Worm (Caenorhabditis elegans) whole organism, L2 larva: Measurements from ENCODE around the gene unc-17.
A peak's percentile ranks its signal among the peaks of the same experiment; 100 is the strongest.
"Not testable (repeated sequence)": the region's sequence is repeated elsewhere in the genome, so short reads cannot be mapped to it uniquely, and the experiment has no call there.

Experiments
- C34F6.9 ChIP-seq: fragments of 150-350 bp; optimal IDR thresholded peaks from 2 replicates; lab custom pipeline; 2014; ENCODE audit warnings: missing biosample characterization, missing genetic modification characterization
- F13H6.1 ChIP-seq: sonication (generic microtip); optimal IDR thresholded peaks from 2 replicates; lab custom pipeline; 2016; ENCODE audit warnings: missing genetic modification characterization, missing compliant biosample characterization
- Y55F3AM.14 ChIP-seq: fragments of 200-800 bp; sonication (Bioruptor generic); optimal IDR thresholded peaks from 2 replicates; lab custom pipeline; 2018; ENCODE audit warnings: mild to moderate bottlenecking, missing genetic modification characterization, missing compliant biosample characterization
- alr-1 ChIP-seq: fragments of 150-350 bp; optimal IDR thresholded peaks from 2 replicates; lab custom pipeline; 2014; ENCODE audit warnings: missing biosample characterization, missing genetic modification characterization
- ama-1 ChIP-seq: fragments of 150-350 bp; optimal IDR thresholded peaks from 2 replicates; lab custom pipeline; 2018; ENCODE audit warnings: inconsistent platforms
- blmp-1 ChIP-seq: sonication (generic microtip); optimal IDR thresholded peaks from 2 replicates; lab custom pipeline; 2017; ENCODE audit warnings: missing genetic modification characterization, mild to moderate bottlenecking, missing compliant biosample characterization, antibody characterized with exemption, moderate library complexity; ENCODE audit not compliant: insufficient read depth
- crh-2 ChIP-seq: sonication (generic microtip); optimal IDR thresholded peaks from 2 replicates; lab custom pipeline; 2017; ENCODE audit warnings: missing biosample characterization, missing genetic modification characterization
- dmd-4 ChIP-seq: sonication (generic microtip); optimal IDR thresholded peaks from 2 replicates; lab custom pipeline; 2017; ENCODE audit warnings: missing biosample characterization, missing genetic modification characterization
- elt-3 ChIP-seq: sonication (generic microtip); optimal IDR thresholded peaks from 2 replicates; lab custom pipeline; 2017; ENCODE audit warnings: missing biosample characterization, missing genetic modification characterization
- fos-1 ChIP-seq: fragments of 150-350 bp; optimal IDR thresholded peaks from 2 replicates; lab custom pipeline; 2014; ENCODE audit warnings: missing biosample characterization, missing genetic modification characterization
- lin-13 ChIP-seq: fragments of 150-350 bp; optimal IDR thresholded peaks from 2 replicates; lab custom pipeline; 2014; ENCODE audit warnings: missing biosample characterization, missing genetic modification reagents, missing genetic modification characterization
- lin-39 ChIP-seq: fragments of 150-350 bp; optimal IDR thresholded peaks from 2 replicates; lab custom pipeline; 2014; ENCODE audit warnings: missing biosample characterization, missing genetic modification reagents, missing genetic modification characterization
- lsy-2 ChIP-seq, 2 experiments: fragments of 150-350 bp in 1 of 2; sonication (generic microtip) in 1 of 2; optimal IDR thresholded peaks; 2 replicates each; lab custom pipeline; 2014 to 2017; ENCODE audit warnings: missing biosample characterization in 2 of 2, missing genetic modification characterization in 2 of 2
- mbf-1 ChIP-seq: sonication (generic microtip); optimal IDR thresholded peaks from 2 replicates; lab custom pipeline; 2017; ENCODE audit warnings: missing biosample characterization, missing genetic modification characterization
- mdl-1 ChIP-seq, 2 experiments: fragments of 150-350 bp in 1 of 2; sonication (generic microtip) in 1 of 2; optimal IDR thresholded peaks; 2 replicates each; lab custom pipeline; 2017; ENCODE audit warnings: missing biosample characterization in 2 of 2, missing genetic modification characterization in 2 of 2
- nhr-10 ChIP-seq: sonication (generic microtip); optimal IDR thresholded peaks from 2 replicates; lab custom pipeline; 2017; ENCODE audit warnings: missing biosample characterization, missing genetic modification characterization
- nhr-11 ChIP-seq: fragments of 150-350 bp; optimal IDR thresholded peaks from 2 replicates; lab custom pipeline; 2014; ENCODE audit warnings: missing biosample characterization, missing genetic modification characterization
- nhr-12 ChIP-seq: fragments of 150-350 bp; optimal IDR thresholded peaks from 2 replicates; lab custom pipeline; 2014; ENCODE audit warnings: missing biosample characterization, missing genetic modification characterization
- nhr-129 ChIP-seq: fragments of 150-350 bp; optimal IDR thresholded peaks from 2 replicates; lab custom pipeline; 2014; ENCODE audit warnings: missing biosample characterization, missing genetic modification characterization
- nhr-21 ChIP-seq: fragments of 150-350 bp; optimal IDR thresholded peaks from 2 replicates; lab custom pipeline; 2014; ENCODE audit warnings: missing biosample characterization, missing genetic modification characterization
- nhr-237 ChIP-seq: fragments of 150-350 bp; optimal IDR thresholded peaks from 2 replicates; lab custom pipeline; 2014; ENCODE audit warnings: missing biosample characterization, missing genetic modification characterization
- nhr-25 ChIP-seq: fragments of 150-350 bp; sonication (generic microtip); optimal IDR thresholded peaks from 3 replicates; lab custom pipeline; 2014; ENCODE audit warnings: missing biosample characterization, missing genetic modification characterization
- nhr-6 ChIP-seq: fragments of 150-350 bp; optimal IDR thresholded peaks from 2 replicates; lab custom pipeline; 2014; ENCODE audit warnings: missing biosample characterization, missing genetic modification characterization
- nhr-77 ChIP-seq: fragments of 150-350 bp; optimal IDR thresholded peaks from 2 replicates; lab custom pipeline; 2014; ENCODE audit warnings: missing biosample characterization, missing genetic modification characterization
- sem-4 ChIP-seq: fragments of 150-350 bp; optimal IDR thresholded peaks from 2 replicates; lab custom pipeline; 2014; ENCODE audit warnings: missing biosample characterization, missing genetic modification reagents, missing genetic modification characterization
- skn-1 ChIP-seq: sonication (generic microtip); optimal IDR thresholded peaks from 2 replicates; lab custom pipeline; 2017; ENCODE audit warnings: missing biosample characterization, missing genetic modification characterization
- sma-3 ChIP-seq: sonication (generic microtip); optimal IDR thresholded peaks from 2 replicates; lab custom pipeline; 2016; ENCODE audit warnings: missing genetic modification reagents, missing genetic modification characterization, missing compliant biosample characterization
- sma-9 ChIP-seq, 2 experiments: fragments of 150-350 bp in 1 of 2; sonication (generic microtip) in 1 of 2; optimal IDR thresholded peaks; 2 replicates each; lab custom pipeline; 2014 to 2016; ENCODE audit warnings: missing genetic modification characterization in 2 of 2, mild to moderate bottlenecking in 1 of 2, missing biosample characterization in 1 of 2, missing compliant biosample characterization in 1 of 2, missing genetic modification reagents in 1 of 2, moderate library complexity in 1 of 2
- unc-39 ChIP-seq: fragments of 150-350 bp; optimal IDR thresholded peaks from 2 replicates; lab custom pipeline; 2014; ENCODE audit warnings: missing biosample characterization, missing genetic modification characterization
- unc-55 ChIP-seq: fragments of 150-350 bp; sonication (generic microtip); optimal IDR thresholded peaks from 3 replicates; lab custom pipeline; 2014; ENCODE audit warnings: missing biosample characterization, missing genetic modification reagents, missing genetic modification characterization
- ztf-1 ChIP-seq: fragments of 200-800 bp; sonication (Bioruptor generic); conservative IDR thresholded peaks from 2 replicates; pipeline ENCODE4 v1.3.6; 2022; ENCODE audit warnings: missing genetic modification characterization, missing compliant biosample characterization
- ztf-11 ChIP-seq: sonication (generic microtip); optimal IDR thresholded peaks from 2 replicates; lab custom pipeline; 2017; ENCODE audit warnings: missing biosample characterization, missing genetic modification characterization
- ztf-4 ChIP-seq: fragments of 150-350 bp; optimal IDR thresholded peaks from 2 replicates; lab custom pipeline; 2014; ENCODE audit warnings: missing biosample characterization, missing genetic modification characterization

The unc-17 gene

DNA sequence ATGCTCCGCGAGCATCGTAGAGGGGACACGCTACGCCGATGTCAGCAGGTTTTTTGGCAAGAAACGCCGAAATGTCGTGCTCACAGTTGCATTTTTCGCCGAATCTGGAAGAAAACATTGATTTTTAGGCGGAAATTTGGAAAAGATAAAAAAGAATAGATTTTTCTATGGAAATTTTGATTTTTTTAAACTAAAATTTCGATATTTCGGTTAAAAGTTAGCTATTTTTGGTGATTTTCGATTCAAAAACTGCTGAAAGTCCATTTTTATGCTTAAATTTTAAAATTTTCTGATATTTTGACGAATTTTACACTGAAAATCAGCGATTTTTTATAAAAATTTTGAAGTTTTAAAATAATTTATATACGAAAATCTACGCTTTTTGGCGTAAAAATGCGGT is 27.1 kb downstream of the unc-17 start:
- no peak for TF ChIP-seq Y55F3AM.14
- no peak for TF ChIP-seq lin-39
- TF ChIP-seq nhr-6: no peak
- TF ChIP-seq ztf-4 (tag; lab: Kevin White, UChicago): no peak
- no peak for TF ChIP-seq C34F6.9 (tag; lab: Kevin White, UChicago)
- no peak for TF ChIP-seq blmp-1
- no peak for TF ChIP-seq nhr-129 (tag; lab: Kevin White, UChicago)
- TF ChIP-seq ztf-11 (tag; lab: Kevin White, UChicago): no peak
- no peak for TF ChIP-seq unc-39
- TF ChIP-seq elt-3 (tag; lab: Kevin White, UChicago): no peak
- no peak for TF ChIP-seq lin-13 (GFP tag; lab: Kevin White, UChicago)
- no peak for TF ChIP-seq nhr-12 (tag; lab: Kevin White, UChicago)
- no peak for TF ChIP-seq nhr-21 (tag; lab: Kevin White, UChicago)
- TF ChIP-seq lsy-2 (tag; optimal IDR thresholded peaks at IDR 0.05; lab: Kevin White, UChicago): no peak
- TF ChIP-seq crh-2 (tag; lab: Kevin White, UChicago): no peak

DNA sequence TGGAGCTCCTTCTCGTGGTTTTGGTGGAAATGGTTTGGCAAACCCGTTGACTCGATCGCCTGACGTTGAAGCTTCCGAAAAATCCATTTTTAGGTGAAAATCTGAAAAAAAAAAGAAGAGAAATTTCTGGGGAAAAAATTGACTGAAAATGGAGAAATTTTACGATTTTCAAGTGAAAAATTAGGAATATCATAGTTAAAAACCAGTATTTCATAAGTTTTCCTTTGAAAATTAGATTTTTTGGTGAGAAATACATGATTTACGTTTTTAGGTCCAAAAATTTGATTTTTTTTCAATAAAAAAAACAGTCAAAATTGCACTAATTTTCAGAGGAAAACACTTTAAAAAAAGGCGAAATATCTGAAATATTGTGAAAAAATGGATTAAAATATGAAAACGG is 31.0 kb downstream of the unc-17 start, which contains the start of gene taf-2:
TSS of gene taf-2 (minus strand) at position 101 of the 400 bp plus-strand sequence.
- no peak for TF ChIP-seq unc-39
- TF ChIP-seq lin-39: no peak
- TF ChIP-seq nhr-12 (tag; lab: Kevin White, UChicago): no peak
- no peak for TF ChIP-seq sma-9 (GFP tag; optimal IDR thresholded peaks at IDR 0.05; lab: Kevin White, UChicago)
- TF ChIP-seq sma-9 (tag; optimal IDR thresholded peaks at IDR 0.05; lab: Kevin White, UChicago): no peak
- TF ChIP-seq ama-1 (lab: Kevin White, UChicago): no peak
- no peak for TF ChIP-seq dmd-4
- TF ChIP-seq sma-3 (GFP tag; lab: Kevin White, UChicago): no peak

DNA sequence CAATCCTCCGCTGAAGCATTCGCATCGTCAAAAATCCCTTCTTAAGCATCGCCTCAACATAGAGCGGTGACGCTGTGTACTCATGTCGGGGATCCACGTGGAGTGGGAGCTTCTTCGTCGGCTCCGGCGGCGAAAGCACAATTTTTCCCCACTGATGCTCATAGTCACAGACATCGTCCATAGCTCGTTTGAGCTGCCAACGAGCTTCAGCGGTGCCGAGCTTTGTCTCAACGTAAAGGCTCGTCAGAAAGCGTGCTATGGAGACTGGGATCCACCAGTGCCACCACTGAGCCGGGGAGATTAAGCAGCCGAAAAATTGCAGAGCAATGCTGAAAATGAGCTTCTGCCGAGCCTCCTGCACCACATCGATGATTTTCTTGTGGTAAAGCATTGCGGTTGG is 33.7 kb downstream of the unc-17 start:
- TF ChIP-seq skn-1 (no peak), ztf-1 (no peak), nhr-11 (tag; lab: Kevin White, UChicago) (no peak), lin-39 (no peak), mdl-1 (tag; optimal IDR thresholded peaks at IDR 0.05; lab: Kevin White, UChicago) (no peak), alr-1 (no peak), fos-1 (tag; lab: Kevin White, UChicago) (no peak)

DNA sequence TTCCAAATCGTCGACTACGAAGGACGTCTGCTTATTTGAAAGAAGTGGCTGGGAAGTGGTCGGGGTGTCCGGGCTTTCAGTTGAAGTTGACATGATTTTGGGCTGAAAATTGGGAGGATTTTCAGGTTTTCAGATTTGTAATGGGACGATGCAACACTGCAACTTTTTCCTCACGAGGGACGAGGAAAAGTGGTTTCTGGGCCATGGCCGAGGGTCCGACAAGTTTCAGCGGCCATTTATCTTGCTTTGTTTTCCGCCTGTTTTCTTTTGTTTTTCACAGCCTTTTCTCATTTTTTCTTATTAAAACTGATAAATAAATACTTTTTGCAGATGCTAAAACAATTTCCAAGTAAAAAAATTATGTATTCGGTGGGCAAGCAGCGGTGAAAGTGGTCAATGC is 41.7 kb downstream of the unc-17 start, which contains the start of gene blos-7:
TSS of gene blos-7 (minus strand) at position 101 of the 400 bp plus-strand sequence.
- not testable (repeated sequence) for TF ChIP-seq ztf-1; nhr-10 (tag; lab: Kevin White, UChicago); skn-1
- TF ChIP-seq, all 48 proteins: peak for 0; not testable (repeated sequence) for 48

DNA sequence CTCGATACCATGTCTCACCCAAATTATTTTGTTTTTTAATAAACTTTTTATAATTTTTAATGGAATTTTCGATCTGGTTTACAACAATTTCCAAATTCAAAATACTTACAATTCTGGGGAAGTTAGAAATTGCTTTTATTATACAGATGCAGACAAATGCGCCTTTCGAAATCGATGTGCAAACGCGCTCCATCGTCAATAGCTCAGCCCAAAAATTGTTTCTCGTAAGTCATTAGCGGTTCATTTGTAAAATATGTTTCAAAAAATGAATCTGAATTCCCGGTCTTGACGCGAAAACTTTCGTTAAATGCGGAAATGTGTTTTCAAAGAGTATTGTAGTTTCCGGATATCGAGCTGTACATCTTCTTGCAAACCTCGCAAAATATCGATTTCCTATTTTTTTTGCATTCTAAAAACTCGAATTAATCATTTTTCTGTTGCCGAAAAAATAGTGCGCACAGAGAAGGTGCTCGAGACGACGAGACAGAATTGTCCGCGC is 45.0 kb downstream of the unc-17 start, which contains the start of gene Y37E11B.1:
TSS of gene Y37E11B.1 (plus strand) at position 145 of the 499 bp plus-strand sequence.
- TF ChIP-seq mbf-1 (tag; lab: Kevin White, UChicago) (no peak), lsy-2 (tag; optimal IDR thresholded peaks at IDR 0.05; lab: Kevin White, UChicago) (peak in 1 of 2 experiments; percentile 34), nhr-77 (tag; lab: Kevin White, UChicago) (no peak), unc-39 (no peak), nhr-21 (tag; lab: Kevin White, UChicago) (no peak), C34F6.9 (tag; lab: Kevin White, UChicago) (peak; percentile 10), nhr-25 (no peak), nhr-237 (tag; lab: Kevin White, UChicago) (no peak), nhr-129 (tag; lab: Kevin White, UChicago) (peak; percentile 15), skn-1 (no peak), lin-13 (GFP tag; lab: Kevin White, UChicago) (no peak), F13H6.1 (no peak), unc-55 (GFP tag; lab: Kevin White, UChicago) (peak; percentile 48), sem-4 (tag; lab: Kevin White, UChicago) (peak; percentile 8)
